Worm (Caenorhabditis elegans) whole organism, young adult: ENCODE measurements around the gene rad-54.L2.
A peak's percentile ranks its signal among the peaks of the same experiment; 100 is the strongest.

ENCODE experiments used
- B0019.2 ChIP-seq: fragments of 200-800 bp; sonication (Bioruptor generic); conservative IDR thresholded peaks from 2 replicates; pipeline ENCODE4 v1.3.6; 2022; ENCODE audit warnings: missing genetic modification reagents, missing genetic modification characterization, missing compliant biosample characterization
- B0261.1 ChIP-seq: sonication (generic microtip); optimal IDR thresholded peaks from 2 replicates; lab custom pipeline; 2016; ENCODE audit warnings: mild to moderate bottlenecking, missing genetic modification characterization, moderate library complexity, missing compliant biosample characterization
- F23B12.7 ChIP-seq: sonication (generic microtip); optimal IDR thresholded peaks from 2 replicates; lab custom pipeline; 2017; ENCODE audit warnings: missing genetic modification characterization, mild to moderate bottlenecking, missing compliant biosample characterization, antibody characterized with exemption, moderate library complexity; ENCODE audit not compliant: insufficient read depth
- F49E8.2 ChIP-seq: sonication (generic microtip); optimal IDR thresholded peaks from 3 replicates; lab custom pipeline; 2017; ENCODE audit warnings: missing genetic modification characterization, mild to moderate bottlenecking, missing compliant biosample characterization, antibody characterized with exemption, moderate library complexity; ENCODE audit not compliant: insufficient read depth
- F57A8.1 ChIP-seq: fragments of 200-800 bp; sonication (Bioruptor generic); optimal IDR thresholded peaks from 2 replicates; lab custom pipeline; 2018; ENCODE audit warnings: mild to moderate bottlenecking, missing genetic modification characterization, moderate library complexity, missing compliant biosample characterization
- K11D2.4 ChIP-seq: fragments of 200-800 bp; sonication (Bioruptor generic); IDR thresholded peaks from 2 replicates; pipeline ENCODE4 v1.3.6; 2022; ENCODE audit warnings: missing genetic modification reagents, missing genetic modification characterization, missing compliant biosample characterization
- K12H6.12 ChIP-seq: fragments of 200-800 bp; sonication (Bioruptor generic); optimal IDR thresholded peaks from 2 replicates; lab custom pipeline; 2018; ENCODE audit warnings: mild to moderate bottlenecking, missing genetic modification characterization, missing compliant biosample characterization
- Y53G8AR.9 ChIP-seq: fragments of 200-800 bp; sonication (Bioruptor generic); conservative IDR thresholded peaks from 2 replicates; pipeline ENCODE4 v1.3.6; 2022; ENCODE audit warnings: missing genetic modification reagents, missing genetic modification characterization, missing compliant biosample characterization
- Y56A3A.18 ChIP-seq: fragments of 200-800 bp; sonication (Bioruptor generic); IDR thresholded peaks from 2 replicates; pipeline ENCODE4 v1.3.6; 2022; ENCODE audit warnings: missing genetic modification reagents, missing genetic modification characterization, missing compliant biosample characterization
- Y95B8A.8 ChIP-seq: fragments of 200-800 bp; sonication (Bioruptor generic); IDR thresholded peaks from 2 replicates; pipeline ENCODE4 v1.3.6; 2022; ENCODE audit warnings: missing genetic modification reagents, missing genetic modification characterization, missing compliant biosample characterization
- ZK185.1 ChIP-seq: sonication (generic microtip); optimal IDR thresholded peaks from 2 replicates; lab custom pipeline; 2016; ENCODE audit warnings: mild to moderate bottlenecking, missing genetic modification characterization, missing compliant biosample characterization; ENCODE audit not compliant: poor library complexity, severe bottlenecking
- akir-1 ChIP-seq: fragments of 200-800 bp; sonication (Bioruptor generic); optimal IDR thresholded peaks from 2 replicates; lab custom pipeline; 2018; ENCODE audit warnings: mild to moderate bottlenecking, missing genetic modification characterization, moderate library complexity, missing compliant biosample characterization
- atf-7 ChIP-seq: sonication (generic microtip); optimal IDR thresholded peaks from 2 replicates; lab custom pipeline; 2017; ENCODE audit warnings: mild to moderate bottlenecking, missing genetic modification characterization, missing compliant biosample characterization
- athp-1 ChIP-seq: sonication (generic microtip); optimal IDR thresholded peaks from 2 replicates; lab custom pipeline; 2017; ENCODE audit warnings: mild to moderate bottlenecking, missing genetic modification characterization, missing compliant biosample characterization
- ceh-27 ChIP-seq: fragments of 200-800 bp; sonication (Bioruptor generic); optimal IDR thresholded peaks from 2 replicates; lab custom pipeline; 2018; ENCODE audit warnings: mild to moderate bottlenecking, missing genetic modification characterization, moderate library complexity, missing compliant biosample characterization
- chd-7 ChIP-seq: sonication (generic microtip); optimal IDR thresholded peaks from 2 replicates; lab custom pipeline; 2016; ENCODE audit warnings: mild to moderate bottlenecking, missing genetic modification characterization, moderate library complexity, missing compliant biosample characterization
- dox-1 ChIP-seq: fragments of 200-800 bp; sonication (Bioruptor generic); IDR thresholded peaks from 2 replicates; pipeline ENCODE4 v1.3.6; 2022; ENCODE audit warnings: missing genetic modification reagents, missing genetic modification characterization, missing compliant biosample characterization
- dpl-1 ChIP-seq: fragments of 150-350 bp; optimal IDR thresholded peaks from 2 replicates; lab custom pipeline; 2014; ENCODE audit warnings: missing biosample characterization, missing genetic modification reagents, missing genetic modification characterization
- egrh-3 ChIP-seq: fragments of 200-800 bp; sonication (Bioruptor generic); IDR thresholded peaks from 2 replicates; pipeline ENCODE4 v1.3.6; 2022; ENCODE audit warnings: missing genetic modification reagents, missing genetic modification characterization, missing compliant biosample characterization
- fkh-3 ChIP-seq: sonication (generic microtip); optimal IDR thresholded peaks from 2 replicates; lab custom pipeline; 2016; ENCODE audit warnings: mild to moderate bottlenecking, missing genetic modification characterization, missing compliant biosample characterization
- gei-17 ChIP-seq: fragments of 200-800 bp; sonication (Bioruptor generic); optimal IDR thresholded peaks from 2 replicates; lab custom pipeline; 2018; ENCODE audit warnings: mild to moderate bottlenecking, missing genetic modification characterization, missing compliant biosample characterization
- hlh-26 ChIP-seq: fragments of 200-800 bp; sonication (Bioruptor generic); conservative IDR thresholded peaks from 2 replicates; pipeline ENCODE4 v1.3.6; 2022; ENCODE audit warnings: missing genetic modification reagents, missing genetic modification characterization, missing compliant biosample characterization
- hrde-1 ChIP-seq: sonication (generic microtip); optimal IDR thresholded peaks from 2 replicates; lab custom pipeline; 2016; ENCODE audit warnings: missing genetic modification characterization, mild to moderate bottlenecking, missing compliant biosample characterization, moderate library complexity, missing genotype, missing genetic modification reagents, borderline replicate concordance
- hsf-1 ChIP-seq: fragments of 200-800 bp; sonication (Bioruptor generic); IDR thresholded peaks from 2 replicates; pipeline ENCODE4 v1.3.6; 2022; ENCODE audit warnings: missing genetic modification reagents, missing genetic modification characterization, missing compliant biosample characterization
- let-607 ChIP-seq, 2 experiments: fragments of 200-800 bp in 1 of 2; sonication (Bioruptor generic) in 1 of 2; sonication (generic microtip) in 1 of 2; optimal IDR thresholded peaks; 2 replicates each; lab custom pipeline; 2016 to 2018; ENCODE audit warnings: mild to moderate bottlenecking in 2 of 2, missing compliant biosample characterization in 2 of 2, missing genetic modification characterization in 2 of 2, moderate library complexity in 2 of 2, missing genotype in 1 of 2
- lin-35 ChIP-seq, 3 experiments: fragments of 150-350 bp in 2 of 3; sonication (generic microtip) in 1 of 3; optimal IDR thresholded peaks; 2 replicates each; lab custom pipeline; 2014 to 2018; ENCODE audit warnings: missing biosample characterization in 3 of 3, missing genetic modification characterization in 3 of 3, missing genetic modification reagents in 3 of 3
- lin-40 ChIP-seq: sonication (generic microtip); optimal IDR thresholded peaks from 2 replicates; lab custom pipeline; 2016; ENCODE audit warnings: missing genetic modification characterization, mild to moderate bottlenecking, missing compliant biosample characterization, missing genotype, missing genetic modification reagents
- lin-54 ChIP-seq: fragments of 200-800 bp; sonication (Bioruptor generic); optimal IDR thresholded peaks from 2 replicates; lab custom pipeline; 2018; ENCODE audit warnings: mild to moderate bottlenecking, missing genetic modification characterization, missing compliant biosample characterization
- lir-1 ChIP-seq: fragments of 200-800 bp; sonication (Bioruptor generic); conservative IDR thresholded peaks from 2 replicates; pipeline ENCODE4 v1.3.6; 2022; ENCODE audit warnings: missing genetic modification reagents, missing genetic modification characterization, missing compliant biosample characterization
- lsl-1 ChIP-seq: fragments of 200-800 bp; sonication (Bioruptor generic); optimal IDR thresholded peaks from 2 replicates; lab custom pipeline; 2018; ENCODE audit warnings: mild to moderate bottlenecking, missing genetic modification characterization, moderate library complexity, missing compliant biosample characterization
- madf-10 ChIP-seq: sonication (generic microtip); optimal IDR thresholded peaks from 2 replicates; lab custom pipeline; 2016; ENCODE audit warnings: mild to moderate bottlenecking, missing genetic modification characterization, missing compliant biosample characterization
- madf-3 ChIP-seq: fragments of 200-800 bp; sonication (Bioruptor generic); IDR thresholded peaks from 2 replicates; pipeline ENCODE4 v1.3.6; 2022; ENCODE audit warnings: missing genetic modification reagents, missing genetic modification characterization, missing compliant biosample characterization
- madf-6 ChIP-seq: fragments of 200-800 bp; sonication (Bioruptor generic); IDR thresholded peaks from 2 replicates; pipeline ENCODE4 v1.3.6; 2022; ENCODE audit warnings: missing genetic modification reagents, missing genetic modification characterization, missing compliant biosample characterization
- madf-8 ChIP-seq: fragments of 200-800 bp; sonication (Bioruptor generic); conservative IDR thresholded peaks from 2 replicates; pipeline ENCODE4 v1.3.6; 2022; ENCODE audit warnings: missing genetic modification reagents, missing genetic modification characterization, missing compliant biosample characterization
- mcd-1 ChIP-seq: fragments of 200-800 bp; sonication (Bioruptor generic); IDR thresholded peaks from 2 replicates; pipeline ENCODE4 v1.3.6; 2022; ENCODE audit warnings: missing genetic modification reagents, missing genetic modification characterization, missing compliant biosample characterization
- mel-28 ChIP-seq: sonication (generic microtip); optimal IDR thresholded peaks from 2 replicates; lab custom pipeline; 2016; ENCODE audit warnings: borderline replicate concordance, mild to moderate bottlenecking, missing genetic modification characterization, missing compliant biosample characterization
- mxl-1 ChIP-seq: sonication (generic microtip); optimal IDR thresholded peaks from 2 replicates; lab custom pipeline; 2016; ENCODE audit warnings: missing genetic modification characterization, missing compliant biosample characterization
- nhr-80 ChIP-seq: sonication (generic microtip); optimal IDR thresholded peaks from 2 replicates; lab custom pipeline; 2016; ENCODE audit warnings: missing genetic modification characterization, missing compliant biosample characterization
- pha-4 ChIP-seq: fragments of 150-350 bp; sonication (generic microtip); optimal IDR thresholded peaks from 2 replicates; lab custom pipeline; 2014; ENCODE audit warnings: missing biosample characterization, missing genetic modification reagents, missing genetic modification characterization
- rpc-1 ChIP-seq, 2 experiments: fragments of 150-350 bp in 1 of 2; sonication (generic microtip) in 1 of 2; optimal IDR thresholded peaks; 2 replicates each; lab custom pipeline; 2014 to 2018; ENCODE audit warnings: missing biosample characterization in 1 of 2, missing genetic modification characterization in 1 of 2, missing genetic modification reagents in 1 of 2, missing genotype in 1 of 2
- snpc-3.4 ChIP-seq: sonication (generic microtip); optimal IDR thresholded peaks from 2 replicates; lab custom pipeline; 2017; ENCODE audit warnings: missing genetic modification characterization, mild to moderate bottlenecking, missing compliant biosample characterization, antibody characterized with exemption, moderate library complexity, missing genotype, missing genetic modification reagents
- sptf-2 ChIP-seq: fragments of 200-800 bp; sonication (Bioruptor generic); optimal IDR thresholded peaks from 2 replicates; lab custom pipeline; 2018; ENCODE audit warnings: mild to moderate bottlenecking, missing genetic modification characterization, missing compliant biosample characterization
- tbp1 ChIP-seq: fragments of 200-800 bp; sonication (Bioruptor generic); optimal IDR thresholded peaks from 2 replicates; lab custom pipeline; 2018; ENCODE audit warnings: mild to moderate bottlenecking, missing genetic modification characterization, missing compliant biosample characterization
- tlf-1 ChIP-seq: fragments of 200-800 bp; sonication (Bioruptor generic); optimal IDR thresholded peaks from 2 replicates; lab custom pipeline; 2018; ENCODE audit warnings: mild to moderate bottlenecking, missing genetic modification characterization, missing compliant biosample characterization
- zim-3 ChIP-seq: sonication (generic microtip); optimal IDR thresholded peaks from 2 replicates; lab custom pipeline; 2017; ENCODE audit warnings: mild to moderate bottlenecking, missing genetic modification characterization, moderate library complexity, missing compliant biosample characterization
- ztf-18 ChIP-seq: sonication (generic microtip); optimal IDR thresholded peaks from 2 replicates; lab custom pipeline; 2016; ENCODE audit warnings: missing genotype, mild to moderate bottlenecking, missing genetic modification characterization, missing compliant biosample characterization
- ztf-25 ChIP-seq: fragments of 200-800 bp; sonication (Bioruptor generic); IDR thresholded peaks from 2 replicates; pipeline ENCODE4 v1.3.6; 2022; ENCODE audit warnings: missing genetic modification reagents, missing genetic modification characterization, missing compliant biosample characterization

rad-54.L2 gene

DNA sequence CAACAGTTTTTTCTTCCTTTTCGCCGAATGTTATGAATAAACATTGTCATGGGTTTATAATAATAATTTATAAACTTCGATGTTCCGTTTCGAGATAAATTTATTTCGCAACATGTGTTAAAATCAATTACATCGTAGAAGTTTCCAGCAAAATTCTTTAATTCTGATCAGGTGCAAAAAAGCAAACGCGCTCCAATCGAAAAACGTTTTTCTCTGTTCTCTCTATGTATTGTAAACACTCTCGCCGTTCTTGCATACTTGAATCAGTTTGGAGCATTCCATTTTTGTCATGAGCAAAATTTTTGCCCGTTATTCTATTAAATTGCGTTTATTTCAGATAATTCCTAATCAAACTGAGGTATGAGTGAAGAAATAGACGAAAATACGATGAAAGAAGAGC is at the start of gene rad-54.L2:
Gene rad-54.L2, plus strand, starts transcription at position 332 of the 400 bp plus-strand sequence.
- TF ChIP-seq Y56A3A.18 (no peak), F57A8.1 (GFP tag; lab: Kevin White, UChicago) (no peak), B0261.1 (tag; lab: Kevin White, UChicago) (no peak), let-607 (tag; optimal IDR thresholded peaks at IDR 0.05; lab: Kevin White, UChicago) (no peak), lir-1 (GFP tag; lab: Robert Waterston, UW) (no peak), chd-7 (tag; lab: Kevin White, UChicago) (no peak), egrh-3 (GFP tag; lab: Robert Waterston, UW) (no peak), gei-17 (GFP tag; lab: Kevin White, UChicago) (no peak), hrde-1 (tag; lab: Kevin White, UChicago) (peak; percentile 30), dpl-1 (GFP tag; lab: Kevin White, UChicago) (no peak), hsf-1 (GFP tag; lab: Robert Waterston, UW) (peak; percentile 84), mcd-1 (GFP tag; lab: Robert Waterston, UW) (peak; percentile 77), athp-1 (tag; lab: Kevin White, UChicago) (peak; percentile 12), hlh-26 (GFP tag; lab: Robert Waterston, UW) (no peak), madf-10 (tag; lab: Kevin White, UChicago) (peak; percentile 45), lin-35 (GFP tag; optimal IDR thresholded peaks at IDR 0.05; lab: Kevin White, UChicago) (peak in 1 of 3 experiments; percentile 34), F49E8.2 (tag; lab: Kevin White, UChicago) (peak; percentile 40), dox-1 (GFP tag; lab: Robert Waterston, UW) (0 out of 2 replicates have a peak, but pooled peaks have one; percentile 14), madf-8 (no peak), ceh-27 (no peak), rpc-1 (optimal IDR thresholded peaks at IDR 0.05; lab: Kevin White, UChicago) (peak; percentile 15), rpc-1 (tag; optimal IDR thresholded peaks at IDR 0.05; lab: Kevin White, UChicago) (no peak), ZK185.1 (no peak), tbp1 (GFP tag; lab: Kevin White, UChicago) (peak; percentile 17), snpc-3.4 (tag; lab: Kevin White, UChicago) (peak; percentile 36), madf-6 (GFP tag; lab: Robert Waterston, UW) (peak; percentile 46; the same call in 1 of the 2 replicates), ztf-18 (tag; lab: Kevin White, UChicago) (peak; percentile 65), lin-54 (GFP tag; lab: Kevin White, UChicago) (peak; percentile 37), K11D2.4 (no peak), sptf-2 (GFP tag; lab: Kevin White, UChicago) (no peak), fkh-3 (no peak), pha-4 (tag; lab: Kevin White, UChicago) (peak; percentile 91), K12H6.12 (tag; lab: Kevin White, UChicago) (no peak), mxl-1 (tag; lab: Kevin White, UChicago) (no peak), akir-1 (GFP tag; lab: Kevin White, UChicago) (no peak), atf-7 (no peak), madf-3 (no peak), lin-40 (tag; lab: Kevin White, UChicago) (peak; percentile 48), zim-3 (no peak), mel-28 (tag; lab: Kevin White, UChicago) (no peak), Y95B8A.8 (GFP tag; lab: Robert Waterston, UW) (no peak), F23B12.7 (tag; lab: Kevin White, UChicago) (peak; percentile 50), nhr-80 (tag; lab: Kevin White, UChicago) (peak; percentile 56), B0019.2 (no peak), lsl-1 (GFP tag; lab: Kevin White, UChicago) (peak; percentile 33), tlf-1 (peak; percentile 51), ztf-25 (GFP tag; lab: Robert Waterston, UW) (no peak), Y53G8AR.9 (GFP tag; lab: Robert Waterston, UW) (0 out of 2 replicates have a peak, but pooled peaks have one; percentile 15)
